Worm (Caenorhabditis elegans) whole organism, late embryonic: ENCODE results near the gene clh-5.
A peak's percentile ranks its signal among the peaks of the same experiment; 100 is the strongest.

Experiments
- C38D4.7 ChIP-seq: fragments of 200-800 bp; sonication (Bioruptor generic); optimal IDR thresholded peaks from 2 replicates; lab custom pipeline; 2018; ENCODE audit warnings: mild to moderate bottlenecking, missing genetic modification characterization, moderate library complexity, missing compliant biosample characterization
- K02D7.2 ChIP-seq: sonication (generic microtip); optimal IDR thresholded peaks from 2 replicates; lab custom pipeline; 2017; ENCODE audit warnings: mild to moderate bottlenecking, missing genetic modification characterization, missing compliant biosample characterization
- ama-1 ChIP-seq: fragments of 150-350 bp; optimal IDR thresholded peaks from 2 replicates; lab custom pipeline; 2014
- ceh-14 ChIP-seq: sonication (generic microtip); optimal IDR thresholded peaks from 2 replicates; lab custom pipeline; 2016; ENCODE audit warnings: missing genotype, missing genetic modification characterization, missing compliant biosample characterization
- ceh-18 ChIP-seq: sonication (generic microtip); optimal IDR thresholded peaks from 2 replicates; lab custom pipeline; 2016; ENCODE audit warnings: missing genetic modification characterization, missing compliant biosample characterization
- ceh-2 ChIP-seq: sonication (generic microtip); optimal IDR thresholded peaks from 2 replicates; lab custom pipeline; 2016; ENCODE audit warnings: missing genotype, missing genetic modification characterization, missing compliant biosample characterization
- ceh-22 ChIP-seq: sonication (generic microtip); optimal IDR thresholded peaks from 2 replicates; lab custom pipeline; 2017; ENCODE audit warnings: missing biosample characterization, missing genetic modification characterization
- ceh-24 ChIP-seq: sonication (generic microtip); optimal IDR thresholded peaks from 2 replicates; lab custom pipeline; 2016; ENCODE audit warnings: mild to moderate bottlenecking, missing genetic modification characterization, missing compliant biosample characterization
- ceh-31 ChIP-seq: sonication (generic microtip); optimal IDR thresholded peaks from 2 replicates; lab custom pipeline; 2016; ENCODE audit warnings: missing genetic modification characterization, missing compliant biosample characterization
- ceh-34 ChIP-seq: sonication (generic microtip); optimal IDR thresholded peaks from 2 replicates; lab custom pipeline; 2016; ENCODE audit warnings: mild to moderate bottlenecking, missing genetic modification characterization, missing compliant biosample characterization
- ceh-6 ChIP-seq: fragments of 200-800 bp; sonication (Bioruptor generic); optimal IDR thresholded peaks from 2 replicates; lab custom pipeline; 2018; ENCODE audit warnings: mild to moderate bottlenecking, missing genetic modification characterization, missing compliant biosample characterization
- ceh-9 ChIP-seq: sonication (generic microtip); optimal IDR thresholded peaks from 2 replicates; lab custom pipeline; 2016; ENCODE audit warnings: mild to moderate bottlenecking, missing genetic modification characterization, inconsistent platforms, missing compliant biosample characterization
- che-1 ChIP-seq: sonication (generic microtip); optimal IDR thresholded peaks from 2 replicates; lab custom pipeline; 2016; ENCODE audit warnings: mild to moderate bottlenecking, missing genetic modification characterization, missing compliant biosample characterization
- dve-1 ChIP-seq: sonication (generic microtip); optimal IDR thresholded peaks from 2 replicates; lab custom pipeline; 2017; ENCODE audit warnings: antibody characterized with exemption, mild to moderate bottlenecking, missing genetic modification characterization, missing compliant biosample characterization
- elt-2 ChIP-seq: sonication (generic microtip); optimal IDR thresholded peaks from 2 replicates; lab custom pipeline; 2016; ENCODE audit warnings: missing genetic modification reagents, missing genetic modification characterization, missing compliant biosample characterization
- elt-4 ChIP-seq: sonication (generic microtip); optimal IDR thresholded peaks from 2 replicates; lab custom pipeline; 2016; ENCODE audit warnings: missing genetic modification characterization, missing compliant biosample characterization
- ets-4 ChIP-seq: sonication (generic microtip); optimal IDR thresholded peaks from 2 replicates; lab custom pipeline; 2016; ENCODE audit warnings: missing genetic modification characterization, missing compliant biosample characterization
- fax-1 ChIP-seq: sonication (generic microtip); optimal IDR thresholded peaks from 2 replicates; lab custom pipeline; 2016; ENCODE audit warnings: missing genotype, missing genetic modification characterization, missing compliant biosample characterization
- gmeb-2 ChIP-seq: sonication (generic microtip); optimal IDR thresholded peaks from 2 replicates; lab custom pipeline; 2016; ENCODE audit warnings: missing genetic modification characterization, inconsistent platforms, missing compliant biosample characterization
- hlh-30 ChIP-seq: sonication (generic microtip); optimal IDR thresholded peaks from 2 replicates; lab custom pipeline; 2017; ENCODE audit warnings: antibody characterized with exemption, missing genetic modification characterization, missing compliant biosample characterization; ENCODE audit not compliant: insufficient read depth
- hlh-6 ChIP-seq: sonication (generic microtip); optimal IDR thresholded peaks from 2 replicates; lab custom pipeline; 2016; ENCODE audit warnings: missing genotype, missing genetic modification characterization, missing compliant biosample characterization
- lim-6 ChIP-seq: sonication (generic microtip); optimal IDR thresholded peaks from 2 replicates; lab custom pipeline; 2016; ENCODE audit warnings: missing genetic modification characterization, missing compliant biosample characterization
- mec-3 ChIP-seq: sonication (generic microtip); optimal IDR thresholded peaks from 2 replicates; lab custom pipeline; 2016; ENCODE audit warnings: borderline replicate concordance, missing genetic modification characterization, missing compliant biosample characterization
- nfya-1 ChIP-seq: sonication (generic microtip); optimal IDR thresholded peaks from 2 replicates; lab custom pipeline; 2017; ENCODE audit warnings: missing genetic modification characterization, mild to moderate bottlenecking, missing compliant biosample characterization, antibody characterized with exemption, moderate library complexity
- nhr-232 ChIP-seq: sonication (generic microtip); optimal IDR thresholded peaks from 2 replicates; lab custom pipeline; 2016; ENCODE audit warnings: missing genetic modification characterization, missing compliant biosample characterization
- npax-4 ChIP-seq: sonication (generic microtip); optimal IDR thresholded peaks from 2 replicates; lab custom pipeline; 2016; ENCODE audit warnings: missing genetic modification characterization, missing compliant biosample characterization
- odd-2 ChIP-seq: sonication (generic microtip); optimal IDR thresholded peaks from 2 replicates; lab custom pipeline; 2017; ENCODE audit warnings: antibody characterized with exemption, mild to moderate bottlenecking, missing genetic modification characterization, missing compliant biosample characterization
- pag-3 ChIP-seq: sonication (generic microtip); optimal IDR thresholded peaks from 2 replicates; lab custom pipeline; 2016; ENCODE audit warnings: missing compliant biosample characterization, missing genetic modification characterization, borderline replicate concordance
- pat-9 ChIP-seq: fragments of 200-800 bp; sonication (Bioruptor generic); optimal IDR thresholded peaks from 2 replicates; lab custom pipeline; 2018; ENCODE audit warnings: mild to moderate bottlenecking, missing genetic modification characterization, moderate library complexity, missing compliant biosample characterization
- pqm-1 ChIP-seq: sonication (generic microtip); optimal IDR thresholded peaks from 2 replicates; lab custom pipeline; 2016; ENCODE audit warnings: missing genetic modification characterization, missing compliant biosample characterization
- pros-1 ChIP-seq: fragments of 150-350 bp; optimal IDR thresholded peaks from 2 replicates; lab custom pipeline; 2014; ENCODE audit warnings: missing biosample characterization, missing genetic modification reagents, missing genetic modification characterization
- ref-2 ChIP-seq: sonication (generic microtip); optimal IDR thresholded peaks from 2 replicates; lab custom pipeline; 2016; ENCODE audit warnings: missing genetic modification characterization, missing compliant biosample characterization
- rnt-1 ChIP-seq: sonication (generic microtip); optimal IDR thresholded peaks from 2 replicates; lab custom pipeline; 2016; ENCODE audit warnings: missing genetic modification characterization, missing compliant biosample characterization
- sdc-2 ChIP-seq: sonication (generic microtip); optimal IDR thresholded peaks from 2 replicates; lab custom pipeline; 2016; ENCODE audit warnings: missing genotype, missing genetic modification characterization, missing compliant biosample characterization
- sox-2 ChIP-seq: fragments of 200-800 bp; sonication (Bioruptor generic); IDR thresholded peaks from 2 replicates; pipeline ENCODE4 v1.3.6; 2022; ENCODE audit warnings: missing genetic modification reagents, missing genetic modification characterization, missing compliant biosample characterization
- tbx-2 ChIP-seq: sonication (generic microtip); optimal IDR thresholded peaks from 2 replicates; lab custom pipeline; 2016; ENCODE audit warnings: missing genetic modification characterization, missing compliant biosample characterization
- ttx-3 ChIP-seq: sonication (generic microtip); optimal IDR thresholded peaks from 2 replicates; lab custom pipeline; 2016; ENCODE audit warnings: missing genetic modification reagents, missing genetic modification characterization, missing compliant biosample characterization
- unc-3 ChIP-seq, 2 experiments: fragments of 200-800 bp in 1 of 2; sonication (Bioruptor generic) in 1 of 2; sonication (generic microtip) in 1 of 2; conservative IDR thresholded peaks in 1 of 2; optimal IDR thresholded peaks in 1 of 2; 2 replicates each; pipeline versions ENCODE4 v1.3.6 to Lab custom; 2016 to 2022; ENCODE audit warnings: missing compliant biosample characterization in 2 of 2, missing genetic modification characterization in 2 of 2, missing genetic modification reagents in 1 of 2
- unc-42 ChIP-seq: sonication (generic microtip); optimal IDR thresholded peaks from 2 replicates; lab custom pipeline; 2016; ENCODE audit warnings: missing genotype, missing genetic modification characterization, missing compliant biosample characterization
- ztf-16 ChIP-seq: sonication (generic microtip); optimal IDR thresholded peaks from 2 replicates; lab custom pipeline; 2017; ENCODE audit warnings: missing genetic modification characterization, missing compliant biosample characterization

clh-5 gene

ce11 chrII:9132338-9132737 lies 33.9 kb upstream of the clh-5 start:
- TF ChIP-seq tbx-2 (tag; lab: Kevin White, UChicago) (no peak), hlh-30 (tag; lab: Kevin White, UChicago) (no peak), ceh-9 (tag; lab: Kevin White, UChicago) (no peak), ama-1 (no peak), dve-1 (tag; lab: Kevin White, UChicago) (no peak), hlh-6 (tag; lab: Kevin White, UChicago) (no peak), elt-2 (tag; lab: Kevin White, UChicago) (no peak), ets-4 (tag; lab: Kevin White, UChicago) (no peak), nfya-1 (tag; lab: Kevin White, UChicago) (no peak), unc-3 (GFP tag; conservative IDR thresholded peaks at IDR 0.05; lab: Robert Waterston, UW) (no peak), unc-3 (tag; optimal IDR thresholded peaks at IDR 0.05; lab: Kevin White, UChicago) (no peak), K02D7.2 (tag; lab: Kevin White, UChicago) (no peak)

ce11 chrII:9131363-9131762 lies 33.0 kb upstream of the clh-5 start, which contains the start of gene C16D2.1:
Gene C16D2.1 (plus strand): TSS chrII:9131663.
- TF ChIP-seq npax-4, result no peak
- no peak for TF ChIP-seq rnt-1 (tag; lab: Kevin White, UChicago)
- TF ChIP-seq pat-9 (tag; lab: Kevin White, UChicago), result no peak
- TF ChIP-seq tbx-2 (tag; lab: Kevin White, UChicago), result no peak
- no peak for TF ChIP-seq ceh-9 (tag; lab: Kevin White, UChicago)
- TF ChIP-seq ceh-14 (tag; lab: Kevin White, UChicago), result no peak
- TF ChIP-seq ceh-2, result no peak
- no peak for TF ChIP-seq ceh-34 (tag; lab: Kevin White, UChicago)
- no peak for TF ChIP-seq gmeb-2 (tag; lab: Kevin White, UChicago)
- no peak for TF ChIP-seq ztf-16 (tag; lab: Kevin White, UChicago)
- no peak for TF ChIP-seq ceh-31 (tag; lab: Kevin White, UChicago)
- TF ChIP-seq mec-3 (tag; lab: Kevin White, UChicago), result no peak
- no peak for TF ChIP-seq ets-4 (tag; lab: Kevin White, UChicago)
- TF ChIP-seq, all 69 proteins: peak for 0

ce11 chrII:9130339-9130738 lies 31.9 kb upstream of the clh-5 start:
- TF ChIP-seq lim-6 (tag; lab: Kevin White, UChicago) (no peak), elt-2 (tag; lab: Kevin White, UChicago) (no peak), ceh-6 (no peak), ceh-24 (tag; lab: Kevin White, UChicago) (no peak), sox-2 (GFP tag; lab: Robert Waterston, UW) (no peak), pqm-1 (tag; lab: Kevin White, UChicago) (no peak), odd-2 (no peak), nhr-232 (no peak), mec-3 (tag; lab: Kevin White, UChicago) (no peak), unc-42 (tag; lab: Kevin White, UChicago) (no peak), ref-2 (tag; lab: Kevin White, UChicago) (no peak), npax-4 (no peak), gmeb-2 (tag; lab: Kevin White, UChicago) (no peak), ttx-3 (no peak), pat-9 (tag; lab: Kevin White, UChicago) (no peak), dve-1 (tag; lab: Kevin White, UChicago) (no peak)

ce11 chrII:9128132-9128531 lies 29.7 kb upstream of the clh-5 start:
- peak; percentile 75 for TF ChIP-seq elt-2 (tag; lab: Kevin White, UChicago)
- TF ChIP-seq ceh-18 (tag; lab: Kevin White, UChicago), result no peak
- TF ChIP-seq pqm-1 (tag; lab: Kevin White, UChicago), result no peak
- no peak for TF ChIP-seq elt-4

- no peak for TF ChIP-seq fax-1 (tag; lab: Kevin White, UChicago)
- TF ChIP-seq che-1 (tag; lab: Kevin White, UChicago), result no peak
- no peak for TF ChIP-seq pros-1
- TF ChIP-seq hlh-6 (tag; lab: Kevin White, UChicago), result no peak
- TF ChIP-seq ztf-16 (tag; lab: Kevin White, UChicago), result no peak
- no peak for TF ChIP-seq dve-1 (tag; lab: Kevin White, UChicago)
- TF ChIP-seq ceh-22, result no peak
- no peak for TF ChIP-seq hlh-30 (tag; lab: Kevin White, UChicago)
- no peak for TF ChIP-seq ceh-14 (tag; lab: Kevin White, UChicago)
- no peak for TF ChIP-seq pag-3
- no peak for TF ChIP-seq ceh-34 (tag; lab: Kevin White, UChicago)
- TF ChIP-seq nfya-1 (tag; lab: Kevin White, UChicago), result no peak
- no peak for TF ChIP-seq C38D4.7
- no peak for TF ChIP-seq sdc-2 (tag; lab: Kevin White, UChicago)
These were observed 29.0 kb upstream of the clh-5 start for ce11 chrII:9127379-9127778.
